Fruit fly (Drosophila melanogaster): ENCODE data around the gene cad.

cad gene

dm6 chr2L:20824136-20824789 is 53.7 kb downstream of the cad start:
- TF ChIP-seq Trl (optimal IDR thresholded peaks at IDR 0.05) (peak; percentile 23 to 61), Trl (GFP tag; optimal IDR thresholded peaks at IDR 0.05) (no peak), D19A (tag; optimal IDR thresholded peaks at IDR 0.05) (no peak), gro (GFP tag; optimal IDR thresholded peaks at IDR 0.05) (no peak), bsh (GFP tag; optimal IDR thresholded peaks at IDR 0.05) (no peak), CG6765 (GFP tag; optimal IDR thresholded peaks at IDR 0.05) (peak; percentile 28), sug (tag; optimal IDR thresholded peaks at IDR 0.05) (peak; percentile 7), chinmo (GFP tag; IDR thresholded peaks at IDR 0.05; ENCODE audit: partially characterized antibody) (0 out of 4 replicates have a peak, but pooled peaks have one; percentile 6), Med (GFP tag) (peak; percentile 60), gem (tag; optimal IDR thresholded peaks at IDR 0.05) (peak; percentile 4), zen2 (GFP tag; IDR thresholded peaks at IDR 0.05; ENCODE audit: partially characterized antibody) (no peak), CG3163 (GFP tag; optimal IDR thresholded peaks at IDR 0.05) (peak; percentile 78), Xrp1 (GFP tag; IDR thresholded peaks at IDR 0.05) (no peak), sisA (GFP tag; IDR thresholded peaks at IDR 0.05) (no peak), jumu (GFP tag; optimal IDR thresholded peaks at IDR 0.05) (no peak), exex (tag; optimal IDR thresholded peaks at IDR 0.05) (peak; percentile 23), Bdp1 (GFP tag; optimal IDR thresholded peaks at IDR 0.05) (no peak), CG13894 (tag; optimal IDR thresholded peaks at IDR 0.05) (peak; percentile 23), eve (GFP tag; optimal IDR thresholded peaks at IDR 0.05) (peak in 1 of 2 experiments; percentile 53), lov (optimal IDR thresholded peaks at IDR 0.05) (no peak), lov (GFP tag; IDR thresholded peaks at IDR 0.05) (no peak), CG6854 (GFP tag; optimal IDR thresholded peaks at IDR 0.05) (no peak), dysf (GFP tag; IDR thresholded peaks at IDR 0.05) (no peak), grau (tag; optimal IDR thresholded peaks at IDR 0.05) (peak; percentile 7), dan (GFP tag; IDR thresholded peaks at IDR 0.05) (no peak), Doc3 (GFP tag; IDR thresholded peaks at IDR 0.05; ENCODE audit: partially characterized antibody) (no peak), CG7372 (GFP tag; IDR thresholded peaks at IDR 0.05) (no peak), CG17568 (GFP tag; optimal IDR thresholded peaks at IDR 0.05) (peak; percentile 7), CG8290 (GFP tag; optimal IDR thresholded peaks at IDR 0.05) (no peak), CG8290 (tag; optimal IDR thresholded peaks at IDR 0.05) (peak in 1 of 2 experiments; percentile 15), sd (tag; optimal IDR thresholded peaks at IDR 0.05) (peak; percentile 44), CG4617 (GFP tag; optimal IDR thresholded peaks at IDR 0.05; ENCODE audit: borderline replicate concordance) (no peak), MBD-R2 (GFP tag; IDR thresholded peaks at IDR 0.05) (no peak), dimm (GFP tag; IDR thresholded peaks at IDR 0.05) (no peak), rib (GFP tag; IDR thresholded peaks at IDR 0.05) (0 out of 2 replicates have a peak, but pooled peaks have one; percentile 24), Dip2 (GFP tag; IDR thresholded peaks at IDR 0.05) (no peak)

dm6 chr2L:20825265-20825664 is 54.7 kb downstream of the cad start:
- 0 out of 2 replicates have a peak, but pooled peaks have one; percentile 23 for TF ChIP-seq CG32532 (GFP tag; IDR thresholded peaks at IDR 0.05)
- TF ChIP-seq kni (GFP tag; optimal IDR thresholded peaks at IDR 0.05): peak; percentile 75
- TF ChIP-seq CG12769 (tag; optimal IDR thresholded peaks at IDR 0.05): peak; percentile 60
- TF ChIP-seq nom (GFP tag; optimal IDR thresholded peaks at IDR 0.05): peak; percentile 41
- TF ChIP-seq pzg (GFP tag; optimal IDR thresholded peaks at IDR 0.05): no peak
- TF ChIP-seq bsh (GFP tag; optimal IDR thresholded peaks at IDR 0.05): peak in 1 of 2 experiments; percentile 4
- TF ChIP-seq Med (GFP tag): peak; percentile 51
- TF ChIP-seq wdn (GFP tag; IDR thresholded peaks at IDR 0.05): no peak
- TF ChIP-seq chinmo (GFP tag; IDR thresholded peaks at IDR 0.05; ENCODE audit: partially characterized antibody): 0 out of 4 replicates have a peak, but pooled peaks have one; percentile 49
- TF ChIP-seq Trl (optimal IDR thresholded peaks at IDR 0.05): peak in 1 of 2 experiments; percentile 7
- no peak for TF ChIP-seq Trl (GFP tag; optimal IDR thresholded peaks at IDR 0.05)
- TF ChIP-seq oc (tag; optimal IDR thresholded peaks at IDR 0.05): peak; percentile 71
- no peak for TF ChIP-seq CG6272 (GFP tag; IDR thresholded peaks at IDR 0.05)
- peak; percentile 60 for TF ChIP-seq grn (GFP tag; optimal IDR thresholded peaks at IDR 0.05)
- no peak for TF ChIP-seq CG8290 (GFP tag; optimal IDR thresholded peaks at IDR 0.05)
- peak in 1 of 2 experiments; percentile 15 for TF ChIP-seq CG8290 (tag; optimal IDR thresholded peaks at IDR 0.05)
- no peak for TF ChIP-seq HLH54F (GFP tag; optimal IDR thresholded peaks at IDR 0.05)
- TF ChIP-seq vvl (GFP tag; IDR thresholded peaks at IDR 0.05): peak; percentile 26; the same call in 1 of the 2 replicates
- peak; percentile 64 for TF ChIP-seq Deaf1 (tag; optimal IDR thresholded peaks at IDR 0.05)
- 0 out of 2 replicates have a peak, but pooled peaks have one; percentile 19 for TF ChIP-seq rib (GFP tag; IDR thresholded peaks at IDR 0.05)
- peak; percentile 28 for TF ChIP-seq HLHmδ (GFP tag; optimal IDR thresholded peaks at IDR 0.05)
- no peak for TF ChIP-seq gce (GFP tag; IDR thresholded peaks at IDR 0.05)

All from whole organism, embryonic.